Fruit fly (Drosophila melanogaster) whole organism, embryonic: Measurements from ENCODE around the gene CanB.
A peak's percentile ranks its signal among the peaks of the same experiment; 100 is the strongest.

Source experiments
- BEAF-32 ChIP-seq: fragments of 200-800 bp; sonication (Bioruptor generic); optimal IDR thresholded peaks from 3 replicates; lab custom pipeline; 2017; ENCODE audit warnings: missing biosample characterization, missing genetic modification characterization, mild to moderate bottlenecking, moderate library complexity, missing genetic modification reagents
- CG11247 ChIP-seq: fragments of 200-800 bp; sonication (Bioruptor generic); IDR thresholded peaks from 2 replicates; pipeline ENCODE4 v1.3.6; 2022; ENCODE audit warnings: missing biosample characterization, missing genetic modification characterization
- CG12659 ChIP-seq: fragments of 200-800 bp; sonication (Bioruptor generic); optimal IDR thresholded peaks from 3 replicates; lab custom pipeline; 2017; ENCODE audit warnings: mild to moderate bottlenecking, missing biosample characterization, missing genetic modification reagents, missing genetic modification characterization
- CG13287 ChIP-seq: fragments of 200-800 bp; sonication (Bioruptor generic); IDR thresholded peaks from 2 replicates; pipeline ENCODE4 v1.3.6; 2022; ENCODE audit warnings: missing biosample characterization, missing genetic modification characterization; ENCODE audit not compliant: partially characterized antibody
- CG14710 ChIP-seq: fragments of 200-800 bp; sonication (Bioruptor generic); optimal IDR thresholded peaks from 3 replicates; lab custom pipeline; 2019; ENCODE audit warnings: missing biosample characterization, mild to moderate bottlenecking, missing genetic modification characterization, moderate library complexity
- CG14860 ChIP-seq: fragments of 200-800 bp; sonication (Bioruptor generic); IDR thresholded peaks from 3 replicates; pipeline ENCODE4 v1.3.6; 2022; ENCODE audit warnings: missing biosample characterization, missing genetic modification characterization; ENCODE audit not compliant: partially characterized antibody
- CG15514 ChIP-seq: fragments of 200-800 bp; sonication (Bioruptor generic); optimal IDR thresholded peaks from 3 replicates; lab custom pipeline; 2017; ENCODE audit warnings: missing biosample characterization, missing genetic modification characterization, mild to moderate bottlenecking, moderate library complexity, missing genetic modification reagents
- CG16813 ChIP-seq: fragments of 200-800 bp; sonication (Bioruptor generic); IDR thresholded peaks from 3 replicates; pipeline ENCODE4 v1.3.6; 2022; ENCODE audit warnings: missing biosample characterization, missing genetic modification characterization; ENCODE audit not compliant: partially characterized antibody
- CG2875 ChIP-seq: fragments of 200-800 bp; sonication (Bioruptor generic); optimal IDR thresholded peaks from 2 replicates; lab custom pipeline; 2017; ENCODE audit warnings: missing biosample characterization, mild to moderate bottlenecking, missing genetic modification characterization, missing genetic modification reagents
- CG30431 ChIP-seq: fragments of 200-800 bp; sonication (Bioruptor generic); optimal IDR thresholded peaks from 2 replicates; lab custom pipeline; 2017; ENCODE audit warnings: missing biosample characterization, missing genetic modification characterization
- CG31441 ChIP-seq: fragments of 200-800 bp; sonication (Bioruptor generic); IDR thresholded peaks from 2 replicates; pipeline ENCODE4 v1.3.6; 2022; ENCODE audit warnings: missing biosample characterization, missing genetic modification characterization
- CG3995 ChIP-seq: fragments of 200-800 bp; sonication (Bioruptor generic); optimal IDR thresholded peaks from 3 replicates; lab custom pipeline; 2016; ENCODE audit warnings: missing biosample characterization, missing genetic modification characterization
- CG4854 ChIP-seq: fragments of 200-800 bp; sonication (Bioruptor generic); optimal IDR thresholded peaks from 2 replicates; lab custom pipeline; 2016; ENCODE audit warnings: missing biosample characterization, missing genetic modification characterization, inconsistent platforms
- CG5180 ChIP-seq: fragments of 200-800 bp; sonication (Bioruptor generic); optimal IDR thresholded peaks from 3 replicates; lab custom pipeline; 2017; ENCODE audit warnings: missing biosample characterization, missing genetic modification characterization, mild to moderate bottlenecking, moderate library complexity, missing genetic modification reagents
- CG6689 ChIP-seq: fragments of 200-800 bp; sonication (Bioruptor generic); IDR thresholded peaks from 2 replicates; pipeline ENCODE4 v1.3.6; 2022; ENCODE audit warnings: missing biosample characterization, missing genetic modification characterization
- CG9215 ChIP-seq: fragments of 200-800 bp; sonication (Bioruptor generic); IDR thresholded peaks from 2 replicates; pipeline ENCODE4 v1.3.6; 2022; ENCODE audit warnings: missing biosample characterization, missing genetic modification characterization
- CG9727 ChIP-seq: fragments of 200-800 bp; sonication (Bioruptor generic); optimal IDR thresholded peaks from 3 replicates; lab custom pipeline; 2017; ENCODE audit warnings: missing biosample characterization, mild to moderate bottlenecking, missing genetic modification characterization
- Dll ChIP-seq: fragments of 200-800 bp; sonication (Bioruptor generic); IDR thresholded peaks from 4 replicates; pipeline ENCODE4 v1.3.6; 2022; ENCODE audit warnings: missing biosample characterization, missing genetic modification characterization; ENCODE audit not compliant: partially characterized antibody
- Doc2 ChIP-seq: fragments of 200-800 bp; sonication (Bioruptor generic); IDR thresholded peaks from 2 replicates; pipeline ENCODE4 v1.3.6; 2022; ENCODE audit warnings: missing biosample characterization, missing genetic modification characterization
- ERR ChIP-seq: fragments of 200-800 bp; sonication (Bioruptor generic); optimal IDR thresholded peaks from 2 replicates; lab custom pipeline; 2016; ENCODE audit warnings: missing biosample characterization, missing genetic modification characterization
- HLH54F ChIP-seq: fragments of 200-800 bp; sonication (Bioruptor generic); optimal IDR thresholded peaks from 3 replicates; lab custom pipeline; 2016; ENCODE audit warnings: missing biosample characterization, missing genetic modification characterization
- HLHmδ ChIP-seq: fragments of 200-800 bp; sonication (Bioruptor generic); optimal IDR thresholded peaks from 2 replicates; lab custom pipeline; 2018; ENCODE audit warnings: missing biosample characterization, mild to moderate bottlenecking, missing genetic modification characterization, moderate library complexity
- Hr51 ChIP-seq, 2 experiments: fragments of 200-800 bp; sonication (Bioruptor generic); optimal IDR thresholded peaks; 2 replicates in 1 of 2; 3 replicates in 1 of 2; lab custom pipeline; 2016 to 2018; ENCODE audit warnings: missing biosample characterization in 2 of 2, missing genetic modification characterization in 2 of 2, mild to moderate bottlenecking in 1 of 2, moderate library complexity in 1 of 2
- Kr ChIP-seq: fragments of 200-800 bp; sonication (Bioruptor generic); optimal IDR thresholded peaks from 2 replicates; lab custom pipeline; 2017; ENCODE audit warnings: missing biosample characterization, mild to moderate bottlenecking, missing genetic modification characterization
- MESR4 ChIP-seq: fragments of 200-800 bp; sonication (Bioruptor generic); optimal IDR thresholded peaks from 2 replicates; lab custom pipeline; 2018; ENCODE audit warnings: missing biosample characterization, mild to moderate bottlenecking, missing genetic modification characterization, moderate library complexity
- Pdp1 ChIP-seq, 2 experiments: fragments of 200-800 bp; sonication (Bioruptor generic); optimal IDR thresholded peaks; 3 replicates each; lab custom pipeline; 2016; ENCODE audit warnings: missing biosample characterization in 2 of 2, missing genetic modification characterization in 2 of 2, mild to moderate bottlenecking in 1 of 2, moderate library complexity in 1 of 2
- Ravus ChIP-seq: fragments of 200-800 bp; sonication (Bioruptor generic); IDR thresholded peaks from 2 replicates; pipeline ENCODE4 v1.3.6; 2022; ENCODE audit warnings: missing biosample characterization, missing genetic modification characterization
- Sin3A ChIP-seq: fragments of >200 bp; optimal IDR thresholded peaks from 2 replicates; lab custom pipeline; 2018
- Sry-δ ChIP-seq: fragments of 200-800 bp; sonication (Bioruptor generic); optimal IDR thresholded peaks from 2 replicates; lab custom pipeline; 2016; ENCODE audit warnings: missing biosample characterization, missing genetic modification characterization
- TFAM ChIP-seq: fragments of 200-800 bp; sonication (Bioruptor generic); optimal IDR thresholded peaks from 2 replicates; lab custom pipeline; 2017; ENCODE audit warnings: missing biosample characterization, missing genetic modification characterization, inconsistent platforms
- ara ChIP-seq: fragments of 200-800 bp; sonication (Bioruptor generic); IDR thresholded peaks from 2 replicates; pipeline ENCODE4 v1.3.6; 2022; ENCODE audit warnings: missing biosample characterization, missing genetic modification characterization
- bab2 ChIP-seq: fragments of 200-800 bp; sonication (Bioruptor generic); optimal IDR thresholded peaks from 2 replicates; lab custom pipeline; 2016; ENCODE audit warnings: missing biosample characterization, missing genetic modification characterization
- crc ChIP-seq: fragments of 200-800 bp; sonication (Bioruptor generic); optimal IDR thresholded peaks from 2 replicates; lab custom pipeline; 2016; ENCODE audit warnings: missing biosample characterization, missing genetic modification characterization
- cwo ChIP-seq: fragments of 200-800 bp; sonication (Bioruptor generic); optimal IDR thresholded peaks from 3 replicates; lab custom pipeline; 2017; ENCODE audit warnings: missing biosample characterization, missing genetic modification characterization, mild to moderate bottlenecking, moderate library complexity, missing genetic modification reagents
- da ChIP-seq: fragments of 200-800 bp; sonication (Bioruptor generic); optimal IDR thresholded peaks from 2 replicates; lab custom pipeline; 2016; ENCODE audit warnings: missing biosample characterization, missing genetic modification characterization
- fd3F ChIP-seq: fragments of 200-800 bp; sonication (Bioruptor generic); optimal IDR thresholded peaks from 2 replicates; lab custom pipeline; 2018; ENCODE audit warnings: missing biosample characterization, mild to moderate bottlenecking, missing genetic modification characterization, moderate library complexity
- fd64A ChIP-seq: fragments of 200-800 bp; sonication (Bioruptor generic); optimal IDR thresholded peaks from 3 replicates; lab custom pipeline; 2018; ENCODE audit warnings: missing biosample characterization, mild to moderate bottlenecking, missing genetic modification characterization
- ftz-f1 ChIP-seq: fragments of 200-800 bp; sonication (Bioruptor generic); optimal IDR thresholded peaks from 2 replicates; lab custom pipeline; 2016; ENCODE audit warnings: missing biosample characterization, missing genetic modification characterization
- gce ChIP-seq: fragments of 200-800 bp; sonication (Bioruptor generic); IDR thresholded peaks from 3 replicates; pipeline ENCODE4 v1.3.6; 2022; ENCODE audit warnings: missing biosample characterization, missing genetic modification characterization
- gcm ChIP-seq: fragments of 200-800 bp; sonication (Bioruptor generic); optimal IDR thresholded peaks from 2 replicates; lab custom pipeline; 2019; ENCODE audit warnings: missing biosample characterization, mild to moderate bottlenecking, missing genetic modification characterization, moderate library complexity
- gro ChIP-seq: fragments of 200-800 bp; sonication (Bioruptor generic); optimal IDR thresholded peaks from 2 replicates; lab custom pipeline; 2016; ENCODE audit warnings: missing biosample characterization, missing genetic modification characterization
- gt ChIP-seq: fragments of 200-800 bp; sonication (Bioruptor generic); IDR thresholded peaks from 2 replicates; pipeline ENCODE4 v1.3.6; 2022; ENCODE audit warnings: missing biosample characterization, missing genetic modification characterization
- jing ChIP-seq: fragments of 200-800 bp; sonication (Bioruptor generic); optimal IDR thresholded peaks from 2 replicates; lab custom pipeline; 2018; ENCODE audit warnings: missing biosample characterization, mild to moderate bottlenecking, missing genetic modification characterization
- klu ChIP-seq: fragments of 200-800 bp; sonication (Bioruptor generic); IDR thresholded peaks from 2 replicates; pipeline ENCODE4 v1.3.6; 2022; ENCODE audit warnings: missing biosample characterization, missing genetic modification characterization
- knrl ChIP-seq: fragments of 200-800 bp; sonication (Bioruptor generic); IDR thresholded peaks from 3 replicates; pipeline ENCODE4 v1.3.6; 2022; ENCODE audit warnings: missing biosample characterization, missing genetic modification characterization; ENCODE audit not compliant: partially characterized antibody
- mirr ChIP-seq: fragments of 200-800 bp; sonication (Bioruptor generic); optimal IDR thresholded peaks from 3 replicates; lab custom pipeline; 2018; ENCODE audit warnings: missing biosample characterization, mild to moderate bottlenecking, missing genetic modification characterization
- mld ChIP-seq: fragments of 200-800 bp; sonication (Bioruptor generic); IDR thresholded peaks from 3 replicates; pipeline ENCODE4 v1.3.6; 2022; ENCODE audit warnings: missing biosample characterization, missing genetic modification characterization; ENCODE audit not compliant: partially characterized antibody
- peb ChIP-seq: fragments of 200-800 bp; sonication (Bioruptor generic); IDR thresholded peaks from 2 replicates; pipeline ENCODE4 v1.3.6; 2022; ENCODE audit warnings: missing biosample characterization, missing genetic modification characterization
- sr ChIP-seq: fragments of 200-800 bp; sonication (Bioruptor generic); IDR thresholded peaks from 3 replicates; pipeline ENCODE4 v1.3.6; 2022; ENCODE audit warnings: missing biosample characterization, missing genetic modification characterization
- trem ChIP-seq: fragments of 200-800 bp; optimal IDR thresholded peaks from 3 replicates; lab custom pipeline; 2019; ENCODE audit warnings: missing biosample characterization, mild to moderate bottlenecking, missing genetic modification characterization, moderate library complexity
- zen ChIP-seq: fragments of 200-800 bp; sonication (Bioruptor generic); optimal IDR thresholded peaks from 3 replicates; lab custom pipeline; 2018; ENCODE audit warnings: missing biosample characterization, mild to moderate bottlenecking, missing genetic modification characterization, moderate library complexity
- zfh2 ChIP-seq: fragments of 200-800 bp; sonication (Bioruptor generic); optimal IDR thresholded peaks from 2 replicates; lab custom pipeline; 2016; ENCODE audit warnings: missing biosample characterization, missing genetic modification characterization

The CanB gene

DNA sequence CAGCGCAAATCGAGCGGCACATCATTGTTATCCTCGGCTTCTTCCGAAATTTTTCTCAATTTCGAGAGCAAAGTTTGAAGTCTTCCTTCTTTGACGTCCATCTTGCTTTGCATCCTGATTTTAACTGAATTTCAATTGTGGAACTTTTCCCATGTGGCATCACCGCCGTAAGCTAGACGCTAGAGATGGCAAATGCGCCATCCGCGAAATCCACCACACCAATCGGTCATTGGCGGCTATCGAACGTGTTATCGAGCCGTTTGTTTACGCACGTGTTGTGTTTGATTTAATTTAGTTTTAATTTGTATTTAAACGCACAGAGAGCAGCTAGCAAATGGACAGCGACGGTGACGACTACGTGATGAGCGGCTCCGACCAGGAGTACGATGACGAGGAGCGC lies 15.1 kb upstream of the CanB start, which contains the start of the genes CG15930 and Sas10 (continued):
- TF ChIP-seq zfh2 (no peak), CG13287 (peak; percentile 56; the same call in 1 of the 2 replicates), Dll (GFP tag; lab: Robert Waterston, UW) (peak; percentile 23; the same call in 1 of the 4 replicates), trem (tag; lab: Kevin White, UChicago) (peak; percentile 27), CG14860 (peak; percentile 13; the same call in 1 of the 3 replicates), CG3995 (GFP tag; lab: Kevin White, UChicago) (no peak), da (no peak), gt (GFP tag; lab: Robert Waterston, UW) (no peak), Ravus (no peak), bab2 (no peak), CG14710 (tag; lab: Kevin White, UChicago) (peak; percentile 13), CG15514 (GFP tag; lab: Kevin White, UChicago) (peak; percentile 53), CG5180 (no peak), gro (GFP tag; lab: Kevin White, UChicago) (no peak), CG6689 (GFP tag; lab: Robert Waterston, UW) (no peak), TFAM (GFP tag; lab: Kevin White, UChicago) (no peak), jing (no peak), HLHmδ (GFP tag; lab: Kevin White, UChicago) (no peak), CG9215 (GFP tag; lab: Robert Waterston, UW) (no peak), CG11247 (GFP tag; lab: Robert Waterston, UW) (no peak), Sin3A (lab: Kevin White, UChicago) (no peak), CG16813 (peak; percentile 16; the same call in 1 of the 3 replicates), Hr51 (GFP tag; optimal IDR thresholded peaks at IDR 0.05; lab: Kevin White, UChicago) (no peak), BEAF-32 (GFP tag; lab: Kevin White, UChicago) (peak; percentile 44), CG4854 (GFP tag; lab: Kevin White, UChicago) (no peak), ERR (GFP tag; lab: Kevin White, UChicago) (no peak), Sry-δ (peak; percentile 79), Doc2 (no peak), Kr (no peak), MESR4 (peak; percentile 42)

DNA sequence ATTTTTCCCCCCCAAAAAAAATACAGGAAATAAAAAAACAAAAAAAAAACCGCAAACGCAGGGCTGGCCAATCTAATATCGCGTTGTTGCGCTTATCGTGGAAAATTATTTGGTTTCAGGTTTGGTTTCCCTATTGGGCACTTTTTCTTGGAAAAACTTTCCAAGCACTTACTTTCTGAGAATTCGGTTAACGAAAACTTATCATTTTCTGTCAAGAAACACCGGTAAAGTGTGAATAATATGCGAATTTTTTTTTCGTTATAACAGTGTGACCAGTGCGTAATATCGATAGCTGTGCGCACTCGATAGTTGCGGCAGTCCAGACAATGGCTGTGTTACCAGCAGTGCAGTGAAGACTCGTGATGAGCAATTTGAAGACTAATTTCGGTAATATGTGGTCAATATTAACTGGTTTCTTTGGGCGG lies 9.8 kb upstream of the CanB start, which contains the start of gene Rnp4F:
TSS of gene Rnp4F (minus strand) at position 238 of the 425 bp plus-strand sequence.
- TF ChIP-seq cwo (GFP tag; lab: Kevin White, UChicago): no peak
- no peak for TF ChIP-seq ftz-f1 (GFP tag; lab: Kevin White, UChicago)
- peak; percentile 61; the same call in 2 of the 3 replicates for TF ChIP-seq mld
- TF ChIP-seq gcm (GFP tag; lab: Kevin White, UChicago): no peak
- peak; percentile 88 for TF ChIP-seq knrl (GFP tag; lab: Robert Waterston, UW)
- TF ChIP-seq fd3F (GFP tag; lab: Kevin White, UChicago): peak; percentile 21
- no peak for TF ChIP-seq fd64A (GFP tag; lab: Kevin White, UChicago)
- TF ChIP-seq CG30431: peak; percentile 38
- peak; percentile 58 for TF ChIP-seq zen (tag; lab: Kevin White, UChicago)
- TF ChIP-seq mirr (GFP tag; lab: Kevin White, UChicago): peak; percentile 40
- peak; percentile 87 for TF ChIP-seq HLH54F
- TF ChIP-seq CG2875 (GFP tag; lab: Kevin White, UChicago): no peak
- no peak; the same call in 1 of the 2 replicates for TF ChIP-seq CG31441 (GFP tag; lab: Robert Waterston, UW)
- no peak for TF ChIP-seq peb
- peak; percentile 39; the same call in 1 of the 2 replicates for TF ChIP-seq klu (GFP tag; lab: Robert Waterston, UW)
- TF ChIP-seq ara: peak; percentile 67
- peak; percentile 63 to 72 for TF ChIP-seq Pdp1 (GFP tag; optimal IDR thresholded peaks at IDR 0.05; lab: Kevin White, UChicago)
- peak; percentile 70 for TF ChIP-seq CG12659
- TF ChIP-seq sr (GFP tag; lab: Robert Waterston, UW): 0 out of 3 replicates have a peak, but pooled peaks have one; percentile 17
- no peak for TF ChIP-seq gce (GFP tag; lab: Robert Waterston, UW)
- TF ChIP-seq crc (GFP tag; lab: Kevin White, UChicago): no peak
- TF ChIP-seq CG9727 (GFP tag; lab: Kevin White, UChicago): peak; percentile 64
